Fruit fly (Drosophila melanogaster) whole organism, embryonic: ENCODE measurements around the gene DENR.

ENCODE experiments used
- CG1603 ChIP-seq: fragments of 200-800 bp; sonication (Bioruptor generic); optimal IDR thresholded peaks from 2 replicates; lab custom pipeline; 2019; ENCODE audit warnings: missing biosample characterization, mild to moderate bottlenecking, missing genetic modification characterization, moderate library complexity
- exex ChIP-seq: fragments of 200-800 bp; sonication (Bioruptor generic); optimal IDR thresholded peaks from 4 replicates; lab custom pipeline; 2018; ENCODE audit warnings: missing biosample characterization, mild to moderate bottlenecking, missing genetic modification characterization, moderate library complexity
- inv ChIP-seq: fragments of 200-800 bp; sonication (Bioruptor generic); IDR thresholded peaks from 2 replicates; pipeline ENCODE4 v1.3.6; 2022; ENCODE audit warnings: missing biosample characterization, missing genetic modification characterization; ENCODE audit not compliant: partially characterized antibody
- knrl ChIP-seq: fragments of 200-800 bp; sonication (Bioruptor generic); IDR thresholded peaks from 3 replicates; pipeline ENCODE4 v1.3.6; 2022; ENCODE audit warnings: missing biosample characterization, missing genetic modification characterization; ENCODE audit not compliant: partially characterized antibody

dm6 chrX:16836091-16836799 is 50.1 kb downstream of the DENR start:
- TF ChIP-seq inv (no peak), CG1603 (tag; lab: Kevin White, UChicago) (no peak), knrl (GFP tag; lab: Robert Waterston, UW) (no peak), exex (tag; lab: Kevin White, UChicago) (no peak)
